Worm (Caenorhabditis elegans) whole organism, late embryonic: ENCODE data around the gene K09F6.15.

Source experiments
- T23F11.4 ChIP-seq: fragments of 200-800 bp; sonication (Bioruptor generic); optimal IDR thresholded peaks from 2 replicates; lab custom pipeline; 2018; ENCODE audit warnings: mild to moderate bottlenecking, missing genetic modification characterization, missing compliant biosample characterization
- ama-1 ChIP-seq: fragments of 150-350 bp; optimal IDR thresholded peaks from 2 replicates; lab custom pipeline; 2014
- ceh-18 ChIP-seq: sonication (generic microtip); optimal IDR thresholded peaks from 2 replicates; lab custom pipeline; 2016; ENCODE audit warnings: missing genetic modification characterization, missing compliant biosample characterization
- ceh-2 ChIP-seq: sonication (generic microtip); optimal IDR thresholded peaks from 2 replicates; lab custom pipeline; 2016; ENCODE audit warnings: missing genotype, missing genetic modification characterization, missing compliant biosample characterization
- ceh-24 ChIP-seq: sonication (generic microtip); optimal IDR thresholded peaks from 2 replicates; lab custom pipeline; 2016; ENCODE audit warnings: mild to moderate bottlenecking, missing genetic modification characterization, missing compliant biosample characterization
- ceh-31 ChIP-seq: sonication (generic microtip); optimal IDR thresholded peaks from 2 replicates; lab custom pipeline; 2016; ENCODE audit warnings: missing genetic modification characterization, missing compliant biosample characterization
- ceh-34 ChIP-seq: sonication (generic microtip); optimal IDR thresholded peaks from 2 replicates; lab custom pipeline; 2016; ENCODE audit warnings: mild to moderate bottlenecking, missing genetic modification characterization, missing compliant biosample characterization
- ceh-9 ChIP-seq: sonication (generic microtip); optimal IDR thresholded peaks from 2 replicates; lab custom pipeline; 2016; ENCODE audit warnings: mild to moderate bottlenecking, missing genetic modification characterization, inconsistent platforms, missing compliant biosample characterization
- dmd-4 ChIP-seq: sonication (generic microtip); optimal IDR thresholded peaks from 2 replicates; lab custom pipeline; 2016; ENCODE audit warnings: borderline replicate concordance, missing genetic modification characterization, missing compliant biosample characterization
- elt-2 ChIP-seq: sonication (generic microtip); optimal IDR thresholded peaks from 2 replicates; lab custom pipeline; 2016; ENCODE audit warnings: missing genetic modification reagents, missing genetic modification characterization, missing compliant biosample characterization
- ets-4 ChIP-seq: sonication (generic microtip); optimal IDR thresholded peaks from 2 replicates; lab custom pipeline; 2016; ENCODE audit warnings: missing genetic modification characterization, missing compliant biosample characterization
- eyg-1 ChIP-seq: sonication (generic microtip); optimal IDR thresholded peaks from 2 replicates; lab custom pipeline; 2016; ENCODE audit warnings: missing genotype, missing genetic modification characterization, missing compliant biosample characterization
- fax-1 ChIP-seq: sonication (generic microtip); optimal IDR thresholded peaks from 2 replicates; lab custom pipeline; 2016; ENCODE audit warnings: missing genotype, missing genetic modification characterization, missing compliant biosample characterization
- fkh-6 ChIP-seq: sonication (generic microtip); optimal IDR thresholded peaks from 2 replicates; lab custom pipeline; 2016; ENCODE audit warnings: missing genetic modification characterization, missing compliant biosample characterization
- gmeb-2 ChIP-seq: sonication (generic microtip); optimal IDR thresholded peaks from 2 replicates; lab custom pipeline; 2016; ENCODE audit warnings: missing genetic modification characterization, inconsistent platforms, missing compliant biosample characterization
- hlh-15 ChIP-seq: sonication (generic microtip); optimal IDR thresholded peaks from 2 replicates; lab custom pipeline; 2016; ENCODE audit warnings: missing genetic modification characterization, missing compliant biosample characterization
- lin-11 ChIP-seq: fragments of 200-800 bp; sonication (Bioruptor generic); optimal IDR thresholded peaks from 2 replicates; lab custom pipeline; 2018; ENCODE audit warnings: mild to moderate bottlenecking, missing genetic modification characterization, missing compliant biosample characterization
- madf-2 ChIP-seq: sonication (generic microtip); optimal IDR thresholded peaks from 2 replicates; lab custom pipeline; 2017; ENCODE audit warnings: missing genetic modification characterization, missing compliant biosample characterization
- nfya-1 ChIP-seq: sonication (generic microtip); optimal IDR thresholded peaks from 2 replicates; lab custom pipeline; 2017; ENCODE audit warnings: missing genetic modification characterization, mild to moderate bottlenecking, missing compliant biosample characterization, antibody characterized with exemption, moderate library complexity
- npax-4 ChIP-seq: sonication (generic microtip); optimal IDR thresholded peaks from 2 replicates; lab custom pipeline; 2016; ENCODE audit warnings: missing genetic modification characterization, missing compliant biosample characterization
- odd-2 ChIP-seq: sonication (generic microtip); optimal IDR thresholded peaks from 2 replicates; lab custom pipeline; 2017; ENCODE audit warnings: antibody characterized with exemption, mild to moderate bottlenecking, missing genetic modification characterization, missing compliant biosample characterization
- pag-3 ChIP-seq: sonication (generic microtip); optimal IDR thresholded peaks from 2 replicates; lab custom pipeline; 2016; ENCODE audit warnings: missing compliant biosample characterization, missing genetic modification characterization, borderline replicate concordance
- pax-1 ChIP-seq: fragments of 150-350 bp; optimal IDR thresholded peaks from 2 replicates; lab custom pipeline; 2014; ENCODE audit warnings: missing biosample characterization, missing genetic modification characterization
- pros-1 ChIP-seq: fragments of 150-350 bp; optimal IDR thresholded peaks from 2 replicates; lab custom pipeline; 2014; ENCODE audit warnings: missing biosample characterization, missing genetic modification reagents, missing genetic modification characterization
- rnt-1 ChIP-seq: sonication (generic microtip); optimal IDR thresholded peaks from 2 replicates; lab custom pipeline; 2016; ENCODE audit warnings: missing genetic modification characterization, missing compliant biosample characterization
- sox-4 ChIP-seq: sonication (generic microtip); optimal IDR thresholded peaks from 2 replicates; lab custom pipeline; 2017; ENCODE audit warnings: mild to moderate bottlenecking, missing genetic modification characterization, inconsistent platforms, missing compliant biosample characterization
- syd-9 ChIP-seq: sonication (generic microtip); optimal IDR thresholded peaks from 2 replicates; lab custom pipeline; 2016; ENCODE audit warnings: mild to moderate bottlenecking, missing genetic modification characterization, moderate library complexity, missing compliant biosample characterization
- tbx-7 ChIP-seq: sonication (generic microtip); optimal IDR thresholded peaks from 2 replicates; lab custom pipeline; 2016; ENCODE audit warnings: missing genotype, missing genetic modification characterization, missing compliant biosample characterization
- ttx-3 ChIP-seq: sonication (generic microtip); optimal IDR thresholded peaks from 2 replicates; lab custom pipeline; 2016; ENCODE audit warnings: missing genetic modification reagents, missing genetic modification characterization, missing compliant biosample characterization
- unc-3 ChIP-seq, 2 experiments: fragments of 200-800 bp in 1 of 2; sonication (Bioruptor generic) in 1 of 2; sonication (generic microtip) in 1 of 2; conservative IDR thresholded peaks in 1 of 2; optimal IDR thresholded peaks in 1 of 2; 2 replicates each; pipeline versions ENCODE4 v1.3.6 to Lab custom; 2016 to 2022; ENCODE audit warnings: missing compliant biosample characterization in 2 of 2, missing genetic modification characterization in 2 of 2, missing genetic modification reagents in 1 of 2
- unc-42 ChIP-seq: sonication (generic microtip); optimal IDR thresholded peaks from 2 replicates; lab custom pipeline; 2016; ENCODE audit warnings: missing genotype, missing genetic modification characterization, missing compliant biosample characterization
- unc-55 ChIP-seq: sonication (generic microtip); optimal IDR thresholded peaks from 2 replicates; lab custom pipeline; 2017; ENCODE audit warnings: missing biosample characterization, missing genetic modification reagents, missing genetic modification characterization
- zip-5 ChIP-seq: sonication (generic microtip); optimal IDR thresholded peaks from 2 replicates; lab custom pipeline; 2016; ENCODE audit warnings: missing genetic modification characterization, missing compliant biosample characterization

The K09F6.15 gene

DNA sequence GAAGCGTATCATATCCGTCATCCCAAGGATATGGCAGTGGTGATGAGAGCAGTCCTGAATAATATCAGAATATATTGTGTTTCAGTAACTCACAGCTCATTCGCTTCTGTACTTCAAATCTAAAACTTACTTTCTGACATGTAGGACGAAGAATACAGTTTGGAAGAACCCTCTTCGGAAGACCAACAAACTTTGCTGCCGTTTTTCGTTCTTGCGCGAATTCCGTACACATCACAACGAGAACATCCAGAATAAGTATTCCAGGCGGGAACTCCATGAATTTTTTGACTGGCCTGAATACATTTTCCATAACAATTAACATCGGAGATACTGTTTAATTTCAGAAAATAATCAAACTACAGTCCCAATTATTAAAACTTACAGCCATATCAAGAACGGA, at the start of gene K09F6.15:
K09F6.15 (minus strand) TSS at position 101 of the 400 bp plus-strand sequence.
- TF ChIP-seq ceh-9: no peak
- TF ChIP-seq eyg-1 (tag; lab: Kevin White, UChicago): no peak
- TF ChIP-seq odd-2: no peak
- no peak for TF ChIP-seq pag-3 (tag; lab: Kevin White, UChicago)
- TF ChIP-seq pax-1 (tag; lab: Kevin White, UChicago): no peak
- TF ChIP-seq unc-55 (GFP tag; lab: Kevin White, UChicago): no peak

DNA sequence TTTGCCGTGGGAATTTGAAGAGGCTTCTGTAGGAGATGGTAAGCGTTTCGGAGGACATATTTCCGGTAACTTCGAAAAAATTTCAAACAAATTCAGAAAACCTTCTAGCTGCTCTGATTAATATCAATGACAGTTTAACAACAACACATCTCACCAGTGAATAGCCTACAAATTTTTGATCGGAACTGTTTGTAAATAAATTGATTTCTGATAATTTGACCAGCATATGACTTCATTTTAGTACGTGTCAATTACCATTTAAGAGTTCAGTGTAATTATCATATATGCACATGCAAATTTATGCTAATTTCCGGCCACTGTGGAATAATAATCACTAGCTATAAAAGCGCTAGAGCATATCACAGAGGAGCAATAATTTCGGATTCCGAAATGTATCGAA, 47.6 kb upstream of the K09F6.15 start, which contains the start of gene ZK1240.11:
ZK1240.11 (plus strand) TSS at position 301 of the 400 bp plus-strand sequence.
- no peak for TF ChIP-seq zip-5 (tag; lab: Kevin White, UChicago)
- no peak for TF ChIP-seq sox-4 (tag; lab: Kevin White, UChicago)
- no peak for TF ChIP-seq odd-2
- TF ChIP-seq ceh-24 (tag; lab: Kevin White, UChicago): no peak

DNA sequence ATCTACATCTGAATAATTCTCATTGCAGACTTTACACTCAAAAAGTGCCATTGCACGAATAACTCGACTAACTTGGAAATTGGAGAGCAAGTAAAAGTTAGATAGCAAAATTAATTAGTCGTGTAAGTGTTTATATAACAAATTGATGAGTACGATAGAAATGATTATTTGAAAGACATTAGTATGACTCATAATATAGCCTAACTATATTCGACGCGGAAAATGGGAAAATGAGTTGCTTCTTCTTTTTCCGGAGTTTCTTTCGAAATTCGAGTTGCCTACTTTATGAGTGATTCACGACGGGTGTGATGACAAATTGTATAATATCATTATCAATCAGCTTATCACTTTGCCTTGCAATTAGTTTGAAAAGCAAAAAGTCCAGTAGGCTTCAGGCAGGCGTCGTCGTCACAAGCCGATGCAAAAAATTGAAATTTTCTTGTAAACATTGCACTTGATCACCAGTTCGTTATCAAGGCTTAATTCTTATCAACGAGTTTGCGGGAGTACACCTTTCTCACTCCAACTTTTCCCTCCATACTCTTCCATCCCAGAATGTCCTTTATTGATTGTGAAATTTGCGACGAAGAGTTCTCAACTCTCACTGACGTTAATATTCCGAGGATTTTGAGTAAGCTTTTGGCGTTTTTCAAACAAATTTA, 45.7 kb upstream of the K09F6.15 start, which contains the start of the genes ZK1240.6 and ZK1240.2:
ZK1240.6 (minus strand) TSS at position 51 of the 662 bp plus-strand sequence.
ZK1240.2 (plus strand) TSS at position 520 of the 662 bp plus-strand sequence.
- no peak for TF ChIP-seq ceh-31
- no peak for TF ChIP-seq elt-2 (tag; lab: Kevin White, UChicago)
- TF ChIP-seq ceh-9: no peak
- TF ChIP-seq lin-11 (tag; lab: Kevin White, UChicago): no peak
- TF ChIP-seq odd-2: no peak
- TF ChIP-seq ceh-2 (tag; lab: Kevin White, UChicago): no peak
- TF ChIP-seq rnt-1 (tag; lab: Kevin White, UChicago): no peak
- no peak for TF ChIP-seq tbx-7
- no peak for TF ChIP-seq ceh-24 (tag; lab: Kevin White, UChicago)
- TF ChIP-seq ceh-34 (tag; lab: Kevin White, UChicago): no peak
- TF ChIP-seq ttx-3 (tag; lab: Kevin White, UChicago): no peak

DNA sequence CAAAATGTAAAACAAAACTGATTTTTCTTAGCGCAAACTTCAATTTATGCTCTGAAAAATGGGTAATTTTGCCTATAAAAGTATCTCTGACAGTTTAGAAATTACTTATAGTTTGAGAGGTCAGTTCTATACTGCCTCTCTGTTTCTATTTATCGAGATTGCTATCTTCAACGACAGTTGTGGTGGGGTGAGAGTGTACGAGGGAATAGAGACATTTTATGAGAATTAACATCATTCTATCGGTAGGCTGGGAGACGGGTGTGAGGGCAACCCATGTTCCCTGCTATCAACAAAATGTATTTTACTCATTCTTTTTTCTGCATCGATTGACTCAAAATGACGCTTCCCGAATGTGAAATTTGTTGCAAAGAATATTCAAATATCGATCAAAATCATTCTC, 42.8 kb upstream of the K09F6.15 start, which contains the start of gene ZK1240.3:
ZK1240.3 (plus strand) TSS at position 238 of the 400 bp plus-strand sequence.
- peak; percentile 17 for TF ChIP-seq elt-2 (tag; lab: Kevin White, UChicago)
- no peak for TF ChIP-seq unc-3 (GFP tag; conservative IDR thresholded peaks at IDR 0.05; lab: Robert Waterston, UW)
- no peak for TF ChIP-seq unc-3 (tag; optimal IDR thresholded peaks at IDR 0.05; lab: Kevin White, UChicago)
- TF ChIP-seq hlh-15 (tag; lab: Kevin White, UChicago): no peak
- TF ChIP-seq npax-4 (tag; lab: Kevin White, UChicago): no peak
- TF ChIP-seq, all 69 proteins: peak for 1

DNA sequence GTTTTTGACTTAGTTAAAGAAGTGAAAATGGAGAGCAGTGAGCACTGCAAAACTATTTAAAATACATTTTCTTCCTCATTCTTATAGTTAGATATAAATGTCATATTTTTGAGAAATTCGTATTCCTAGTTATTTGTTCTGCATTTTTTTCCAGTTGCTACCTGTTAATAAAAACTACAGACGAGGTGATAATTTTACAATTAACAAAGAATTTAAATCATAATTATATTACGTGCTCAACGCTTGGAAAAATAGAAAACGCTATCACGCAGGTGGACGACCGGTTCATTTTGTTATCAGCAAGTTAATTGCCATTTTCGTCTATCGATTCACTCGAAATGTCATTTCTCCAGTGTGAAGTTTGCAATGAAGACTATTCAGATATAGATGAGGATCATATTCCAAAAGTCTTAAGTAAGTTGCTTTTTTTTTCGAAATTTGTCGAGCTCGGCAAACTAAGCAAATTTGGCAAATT, 40.6 kb upstream of the K09F6.15 start, which contains the start of the genes ZK1240.5 and ZK1240.9:
ZK1240.5 (minus strand) TSS at position 51 of the 475 bp plus-strand sequence.
ZK1240.9 (plus strand) TSS at position 307 of the 475 bp plus-strand sequence.
- TF ChIP-seq gmeb-2 (tag; lab: Kevin White, UChicago) (no peak), ama-1 (no peak), sox-4 (tag; lab: Kevin White, UChicago) (no peak), fkh-6 (tag; lab: Kevin White, UChicago) (no peak), zip-5 (tag; lab: Kevin White, UChicago) (no peak), T23F11.4 (GFP tag; lab: Kevin White, UChicago) (no peak), eyg-1 (tag; lab: Kevin White, UChicago) (no peak), unc-55 (GFP tag; lab: Kevin White, UChicago) (no peak), pros-1 (tag; lab: Kevin White, UChicago) (no peak), syd-9 (tag; lab: Kevin White, UChicago) (no peak), ets-4 (no peak)

DNA sequence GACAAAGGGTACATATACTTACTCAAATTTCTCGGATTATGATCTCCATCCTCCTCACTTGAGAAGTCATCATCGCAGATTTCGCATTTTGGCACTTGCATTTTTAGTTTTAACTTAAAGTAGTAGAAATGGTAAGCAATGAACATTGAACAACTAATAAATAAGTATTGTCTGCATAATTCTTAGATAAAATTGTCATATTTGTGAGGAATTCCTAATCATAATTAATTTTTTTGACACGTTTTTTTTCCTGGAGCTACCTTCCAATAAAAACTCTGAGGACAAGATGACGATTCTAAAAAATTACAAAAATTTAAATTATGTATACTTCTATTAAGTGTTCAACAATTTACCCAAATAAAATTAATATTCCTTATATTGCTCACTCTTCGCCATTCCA, 35.4 kb upstream of the K09F6.15 start, which contains the start of the genes trim-21 and B0281.1:
trim-21 (minus strand) TSS at position 101 of the 400 bp plus-strand sequence.
B0281.1 (plus strand) TSS at position 321 of the 400 bp plus-strand sequence.
- TF ChIP-seq ceh-18 (tag; lab: Kevin White, UChicago) (no peak), madf-2 (tag; lab: Kevin White, UChicago) (no peak), unc-42 (tag; lab: Kevin White, UChicago) (no peak), fax-1 (tag; lab: Kevin White, UChicago) (no peak), dmd-4 (tag; lab: Kevin White, UChicago) (no peak), nfya-1 (tag; lab: Kevin White, UChicago) (no peak)
